Worm (Caenorhabditis elegans) whole organism, midembryonic: Measurements from ENCODE around the gene C18H9.6.

Source experiments
- T22C8.4 ChIP-seq: fragments of 200-800 bp; sonication (Bioruptor generic); IDR thresholded peaks from 2 replicates; pipeline ENCODE4 v1.3.6; 2022; ENCODE audit warnings: missing genetic modification characterization, missing compliant biosample characterization
- cog-1 ChIP-seq: sonication (generic microtip); optimal IDR thresholded peaks from 2 replicates; lab custom pipeline; 2016; ENCODE audit warnings: missing genetic modification characterization, missing compliant biosample characterization
- flt-1 ChIP-seq: fragments of 200-800 bp; sonication (Bioruptor generic); IDR thresholded peaks from 2 replicates; pipeline ENCODE4 v1.3.6; 2022; ENCODE audit warnings: missing genetic modification characterization, missing compliant biosample characterization
- klf-2 ChIP-seq: fragments of 200-800 bp; sonication (Bioruptor generic); conservative IDR thresholded peaks from 2 replicates; pipeline ENCODE4 v1.3.6; 2022; ENCODE audit warnings: missing genetic modification reagents, missing genetic modification characterization, missing compliant biosample characterization
- med-1 ChIP-seq: sonication (generic microtip); optimal IDR thresholded peaks from 2 replicates; lab custom pipeline; 2017; ENCODE audit warnings: missing genetic modification characterization, mild to moderate bottlenecking, missing compliant biosample characterization, antibody characterized with exemption, missing genetic modification reagents; ENCODE audit not compliant: insufficient read depth
- tab-1 ChIP-seq: fragments of 200-800 bp; sonication (Bioruptor generic); IDR thresholded peaks from 2 replicates; pipeline ENCODE4 v1.3.6; 2022; ENCODE audit warnings: missing genetic modification characterization, missing compliant biosample characterization
- ztf-23 ChIP-seq: fragments of 200-800 bp; sonication (Bioruptor generic); IDR thresholded peaks from 2 replicates; pipeline ENCODE4 v1.3.6; 2022; ENCODE audit warnings: missing genetic modification reagents, missing genetic modification characterization, missing compliant biosample characterization
- ztf-29 ChIP-seq: fragments of 200-800 bp; sonication (Bioruptor generic); IDR thresholded peaks from 2 replicates; pipeline ENCODE4 v1.3.6; 2022; ENCODE audit warnings: missing genetic modification reagents, missing genetic modification characterization, missing compliant biosample characterization

DNA sequence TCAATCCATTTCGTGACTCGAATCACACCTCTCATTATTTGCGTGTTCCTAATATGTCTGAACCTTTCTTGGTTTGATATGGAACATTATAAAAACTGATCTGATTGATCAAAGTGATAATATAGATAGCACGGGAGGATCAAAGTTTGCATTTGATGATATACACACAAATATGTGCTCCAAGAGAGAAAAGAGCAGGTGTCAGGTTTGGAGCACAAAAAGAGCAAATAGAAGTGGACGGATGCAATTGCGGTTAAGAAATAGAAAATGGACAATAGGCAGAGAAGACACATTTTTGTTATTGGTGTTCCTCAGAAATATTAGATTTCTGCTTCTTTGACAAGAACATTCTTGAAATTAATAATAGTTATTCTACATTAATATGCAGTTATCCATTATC lies 2.6 kb downstream of the C18H9.6 start, which contains the start of gene C18H9.1:
- no peak for TF ChIP-seq flt-1 (GFP tag; lab: Robert Waterston, UW)
- TF ChIP-seq klf-2 (GFP tag; lab: Robert Waterston, UW), result no peak
- TF ChIP-seq tab-1 (GFP tag; lab: Robert Waterston, UW), result no peak
- TF ChIP-seq cog-1 (tag; lab: Kevin White, UChicago), result no peak
- TF ChIP-seq med-1 (GFP tag; lab: Kevin White, UChicago), result no peak
- no peak for TF ChIP-seq ztf-29 (GFP tag; lab: Robert Waterston, UW)
- TF ChIP-seq ztf-23 (GFP tag; lab: Robert Waterston, UW), result no peak
- no peak for TF ChIP-seq T22C8.4 (GFP tag; lab: Robert Waterston, UW)
